Worm (Caenorhabditis elegans) whole organism, L2 larva: Measurements from ENCODE around the gene W05B10.4.
A peak's percentile ranks its signal among the peaks of the same experiment; 100 is the strongest.

ENCODE experiments used
- C34F6.9 ChIP-seq: fragments of 150-350 bp; optimal IDR thresholded peaks from 2 replicates; lab custom pipeline; 2014; ENCODE audit warnings: missing biosample characterization, missing genetic modification characterization
- F13H6.1 ChIP-seq: sonication (generic microtip); optimal IDR thresholded peaks from 2 replicates; lab custom pipeline; 2016; ENCODE audit warnings: missing genetic modification characterization, missing compliant biosample characterization
- R02D3.7 ChIP-seq: fragments of 150-350 bp; optimal IDR thresholded peaks from 2 replicates; lab custom pipeline; 2014; ENCODE audit warnings: missing biosample characterization, missing genetic modification characterization
- Y55F3AM.14 ChIP-seq: fragments of 200-800 bp; sonication (Bioruptor generic); optimal IDR thresholded peaks from 2 replicates; lab custom pipeline; 2018; ENCODE audit warnings: mild to moderate bottlenecking, missing genetic modification characterization, missing compliant biosample characterization
- ama-1 ChIP-seq: fragments of 150-350 bp; optimal IDR thresholded peaks from 2 replicates; lab custom pipeline; 2018; ENCODE audit warnings: inconsistent platforms
- ceh-82 ChIP-seq: fragments of 150-350 bp; optimal IDR thresholded peaks from 2 replicates; lab custom pipeline; 2014; ENCODE audit warnings: missing biosample characterization, missing genetic modification characterization
- crh-2 ChIP-seq: sonication (generic microtip); optimal IDR thresholded peaks from 2 replicates; lab custom pipeline; 2017; ENCODE audit warnings: missing biosample characterization, missing genetic modification characterization
- egl-27 ChIP-seq: sonication (generic microtip); optimal IDR thresholded peaks from 3 replicates; lab custom pipeline; 2017; ENCODE audit warnings: missing biosample characterization, missing genetic modification reagents, missing genetic modification characterization
- elt-1 ChIP-seq: fragments of 150-350 bp; optimal IDR thresholded peaks from 2 replicates; lab custom pipeline; 2014; ENCODE audit warnings: missing biosample characterization, missing genetic modification characterization
- gmeb-1 ChIP-seq: fragments of 150-350 bp; optimal IDR thresholded peaks from 2 replicates; lab custom pipeline; 2014; ENCODE audit warnings: missing biosample characterization, missing genetic modification characterization
- lin-11 ChIP-seq: fragments of 150-350 bp; sonication (generic microtip); optimal IDR thresholded peaks from 2 replicates; lab custom pipeline; 2014; ENCODE audit warnings: missing biosample characterization, missing genetic modification characterization, inconsistent platforms, mixed read lengths
- lin-13 ChIP-seq: fragments of 150-350 bp; optimal IDR thresholded peaks from 2 replicates; lab custom pipeline; 2014; ENCODE audit warnings: missing biosample characterization, missing genetic modification reagents, missing genetic modification characterization
- lsy-2 ChIP-seq, 2 experiments: fragments of 150-350 bp in 1 of 2; sonication (generic microtip) in 1 of 2; optimal IDR thresholded peaks; 2 replicates each; lab custom pipeline; 2014 to 2017; ENCODE audit warnings: missing biosample characterization in 2 of 2, missing genetic modification characterization in 2 of 2
- mab-5 ChIP-seq: fragments of 150-350 bp; optimal IDR thresholded peaks from 2 replicates; lab custom pipeline; 2014; ENCODE audit warnings: missing biosample characterization, missing genetic modification characterization
- mbf-1 ChIP-seq: sonication (generic microtip); optimal IDR thresholded peaks from 2 replicates; lab custom pipeline; 2017; ENCODE audit warnings: missing biosample characterization, missing genetic modification characterization
- mdl-1 ChIP-seq, 2 experiments: fragments of 150-350 bp in 1 of 2; sonication (generic microtip) in 1 of 2; optimal IDR thresholded peaks; 2 replicates each; lab custom pipeline; 2017; ENCODE audit warnings: missing biosample characterization in 2 of 2, missing genetic modification characterization in 2 of 2
- nhr-11 ChIP-seq: fragments of 150-350 bp; optimal IDR thresholded peaks from 2 replicates; lab custom pipeline; 2014; ENCODE audit warnings: missing biosample characterization, missing genetic modification characterization
- nhr-12 ChIP-seq: fragments of 150-350 bp; optimal IDR thresholded peaks from 2 replicates; lab custom pipeline; 2014; ENCODE audit warnings: missing biosample characterization, missing genetic modification characterization
- nhr-21 ChIP-seq: fragments of 150-350 bp; optimal IDR thresholded peaks from 2 replicates; lab custom pipeline; 2014; ENCODE audit warnings: missing biosample characterization, missing genetic modification characterization
- nhr-23 ChIP-seq: fragments of 150-350 bp; optimal IDR thresholded peaks from 2 replicates; lab custom pipeline; 2014; ENCODE audit warnings: missing biosample characterization, missing genetic modification reagents, missing genetic modification characterization
- nhr-237 ChIP-seq: fragments of 150-350 bp; optimal IDR thresholded peaks from 2 replicates; lab custom pipeline; 2014; ENCODE audit warnings: missing biosample characterization, missing genetic modification characterization
- nhr-25 ChIP-seq: fragments of 150-350 bp; sonication (generic microtip); optimal IDR thresholded peaks from 3 replicates; lab custom pipeline; 2014; ENCODE audit warnings: missing biosample characterization, missing genetic modification characterization
- nhr-6 ChIP-seq: fragments of 150-350 bp; optimal IDR thresholded peaks from 2 replicates; lab custom pipeline; 2014; ENCODE audit warnings: missing biosample characterization, missing genetic modification characterization
- nhr-77 ChIP-seq: fragments of 150-350 bp; optimal IDR thresholded peaks from 2 replicates; lab custom pipeline; 2014; ENCODE audit warnings: missing biosample characterization, missing genetic modification characterization
- peb-1 ChIP-seq: fragments of 150-350 bp; optimal IDR thresholded peaks from 2 replicates; lab custom pipeline; 2014; ENCODE audit warnings: missing biosample characterization, missing genetic modification characterization
- sem-4 ChIP-seq: fragments of 150-350 bp; optimal IDR thresholded peaks from 2 replicates; lab custom pipeline; 2014; ENCODE audit warnings: missing biosample characterization, missing genetic modification reagents, missing genetic modification characterization
- skn-1 ChIP-seq: sonication (generic microtip); optimal IDR thresholded peaks from 2 replicates; lab custom pipeline; 2017; ENCODE audit warnings: missing biosample characterization, missing genetic modification characterization
- sma-3 ChIP-seq: sonication (generic microtip); optimal IDR thresholded peaks from 2 replicates; lab custom pipeline; 2016; ENCODE audit warnings: missing genetic modification reagents, missing genetic modification characterization, missing compliant biosample characterization
- sma-9 ChIP-seq, 2 experiments: fragments of 150-350 bp in 1 of 2; sonication (generic microtip) in 1 of 2; optimal IDR thresholded peaks; 2 replicates each; lab custom pipeline; 2014 to 2016; ENCODE audit warnings: missing genetic modification characterization in 2 of 2, mild to moderate bottlenecking in 1 of 2, missing biosample characterization in 1 of 2, missing compliant biosample characterization in 1 of 2, missing genetic modification reagents in 1 of 2, moderate library complexity in 1 of 2
- snpc-4 ChIP-seq: fragments of 150-350 bp; optimal IDR thresholded peaks from 2 replicates; lab custom pipeline; 2014; ENCODE audit warnings: missing biosample characterization, missing genetic modification characterization
- unc-39 ChIP-seq: fragments of 150-350 bp; optimal IDR thresholded peaks from 2 replicates; lab custom pipeline; 2014; ENCODE audit warnings: missing biosample characterization, missing genetic modification characterization
- unc-62 ChIP-seq: fragments of 150-350 bp; optimal IDR thresholded peaks from 2 replicates; lab custom pipeline; 2014; ENCODE audit warnings: missing biosample characterization, missing genetic modification reagents, missing genetic modification characterization
- zag-1 ChIP-seq: fragments of 150-350 bp; optimal IDR thresholded peaks from 2 replicates; lab custom pipeline; 2014; ENCODE audit warnings: missing biosample characterization, missing genetic modification characterization
- ztf-1 ChIP-seq: fragments of 200-800 bp; sonication (Bioruptor generic); conservative IDR thresholded peaks from 2 replicates; pipeline ENCODE4 v1.3.6; 2022; ENCODE audit warnings: missing genetic modification characterization, missing compliant biosample characterization
- ztf-11 ChIP-seq: sonication (generic microtip); optimal IDR thresholded peaks from 2 replicates; lab custom pipeline; 2017; ENCODE audit warnings: missing biosample characterization, missing genetic modification characterization
- ztf-4 ChIP-seq: fragments of 150-350 bp; optimal IDR thresholded peaks from 2 replicates; lab custom pipeline; 2014; ENCODE audit warnings: missing biosample characterization, missing genetic modification characterization

The W05B10.4 gene

ce11 chrV:12701613-12702012 lies 33.6 kb downstream of the W05B10.4 start:
- TF ChIP-seq crh-2 (tag; lab: Kevin White, UChicago) = peak; percentile 47
- TF ChIP-seq nhr-77 (tag; lab: Kevin White, UChicago) = no peak
- peak; percentile 48 for TF ChIP-seq zag-1 (tag; lab: Kevin White, UChicago)

DNA sequence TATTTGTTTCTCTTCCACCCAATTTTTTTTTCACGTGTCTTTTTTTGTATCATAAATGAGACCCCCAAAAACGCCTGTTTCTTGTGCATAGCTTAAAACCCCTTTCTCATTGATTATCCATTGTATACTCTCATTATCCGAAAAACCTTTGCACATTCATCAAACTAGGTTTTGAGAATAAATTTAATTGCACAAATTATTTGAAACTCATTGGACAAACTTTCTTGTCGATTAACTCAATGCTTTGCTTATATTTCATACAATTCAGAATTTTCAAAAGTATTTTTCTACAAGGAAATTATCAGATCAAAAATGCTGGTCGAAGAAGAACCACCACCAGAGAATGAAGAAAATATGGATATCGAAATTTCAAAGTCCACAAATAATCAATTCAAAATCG lies 36.1 kb downstream of the W05B10.4 start, which contains the start of gene R11D1.1:
Gene R11D1.1, plus strand, starts transcription at position 301 of the 400 bp plus-strand sequence.
- TF ChIP-seq R02D3.7 (tag; lab: Kevin White, UChicago) (no peak), nhr-77 (tag; lab: Kevin White, UChicago) (no peak), nhr-25 (tag; lab: Kevin White, UChicago) (no peak), nhr-237 (tag; lab: Kevin White, UChicago) (no peak), nhr-21 (tag; lab: Kevin White, UChicago) (no peak), ama-1 (lab: Kevin White, UChicago) (no peak), lin-13 (no peak), gmeb-1 (no peak), skn-1 (tag; lab: Kevin White, UChicago) (no peak), sem-4 (no peak), unc-62 (no peak), mab-5 (tag; lab: Kevin White, UChicago) (no peak), snpc-4 (no peak), crh-2 (tag; lab: Kevin White, UChicago) (no peak), nhr-23 (tag; lab: Kevin White, UChicago) (no peak), zag-1 (tag; lab: Kevin White, UChicago) (no peak), F13H6.1 (tag; lab: Kevin White, UChicago) (no peak), elt-1 (tag; lab: Kevin White, UChicago) (no peak)
- TF ChIP-seq, all 48 proteins: peak for 0

- TF ChIP-seq mdl-1 (tag; optimal IDR thresholded peaks at IDR 0.05; lab: Kevin White, UChicago) (no peak), mab-5 (tag; lab: Kevin White, UChicago) (no peak), skn-1 (tag; lab: Kevin White, UChicago) (no peak)
Measured at ce11 chrV:12706511-12706910, 38.5 kb downstream of the W05B10.4 start.

DNA sequence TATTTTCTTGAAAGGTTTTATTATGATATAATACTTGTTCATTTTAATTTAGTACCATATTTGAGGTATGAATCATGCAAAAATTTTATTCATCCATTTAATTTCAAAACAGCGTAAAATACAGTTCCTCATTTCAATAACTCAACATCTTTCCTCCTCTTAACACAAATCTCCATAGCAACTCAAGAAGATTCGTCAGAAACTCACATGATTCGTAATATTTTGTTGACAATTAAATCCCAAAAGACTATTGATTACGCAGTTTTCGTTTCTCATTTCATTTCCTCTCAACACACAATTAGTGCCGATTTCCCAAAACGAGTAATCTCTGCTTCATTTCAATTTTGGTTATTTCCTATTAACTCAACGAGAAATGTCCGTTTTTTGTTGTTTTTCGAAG lies 40.3 kb downstream of the W05B10.4 start, which contains the start of gene R11D1.2:
Gene R11D1.2, plus strand, starts transcription at position 301 of the 400 bp plus-strand sequence.
- TF ChIP-seq sma-9 (GFP tag; optimal IDR thresholded peaks at IDR 0.05; lab: Kevin White, UChicago) (no peak), sma-9 (tag; optimal IDR thresholded peaks at IDR 0.05; lab: Kevin White, UChicago) (no peak), nhr-23 (tag; lab: Kevin White, UChicago) (no peak), ztf-1 (GFP tag; lab: Robert Waterston, UW) (no peak)

DNA sequence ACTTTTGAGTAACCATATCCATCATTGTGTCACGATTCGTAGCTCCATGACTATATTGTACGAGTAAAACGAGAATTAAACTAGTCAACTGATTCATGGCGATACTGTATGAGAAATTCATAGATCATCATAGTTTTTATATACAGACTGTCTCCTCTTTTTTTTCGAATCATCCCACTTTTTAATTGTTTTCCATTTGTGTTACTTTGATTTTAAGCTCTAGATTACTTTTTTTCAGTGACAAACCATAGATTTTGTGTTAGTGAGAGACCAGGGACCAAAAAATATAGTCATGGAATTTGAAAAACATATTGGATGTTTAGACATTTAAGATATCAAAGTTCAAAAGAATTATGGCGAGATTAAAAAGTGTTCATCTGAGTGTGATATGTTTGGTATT lies 44.0 kb downstream of the W05B10.4 start, which contains the start of gene R11D1.3:
Gene R11D1.3, minus strand, starts transcription at position 101 of the 400 bp plus-strand sequence.
- no peak for TF ChIP-seq C34F6.9 (tag; lab: Kevin White, UChicago)
- TF ChIP-seq unc-39 (tag; lab: Kevin White, UChicago) = no peak
- TF ChIP-seq nhr-12 (tag; lab: Kevin White, UChicago) = no peak
- TF ChIP-seq lsy-2 (tag; optimal IDR thresholded peaks at IDR 0.05; lab: Kevin White, UChicago) = no peak
- no peak for TF ChIP-seq sma-3 (GFP tag; lab: Kevin White, UChicago)
- no peak for TF ChIP-seq ztf-4
- no peak for TF ChIP-seq ceh-82
- no peak for TF ChIP-seq ztf-11 (tag; lab: Kevin White, UChicago)
- no peak for TF ChIP-seq mbf-1 (tag; lab: Kevin White, UChicago)
- TF ChIP-seq egl-27 (tag; lab: Kevin White, UChicago) = no peak
- TF ChIP-seq F13H6.1 (tag; lab: Kevin White, UChicago) = no peak
- no peak for TF ChIP-seq lin-13
- no peak for TF ChIP-seq zag-1 (tag; lab: Kevin White, UChicago)
- no peak for TF ChIP-seq nhr-6
- no peak for TF ChIP-seq nhr-11 (tag; lab: Kevin White, UChicago)
- TF ChIP-seq snpc-4 = no peak
- no peak for TF ChIP-seq lin-11
- TF ChIP-seq Y55F3AM.14 (GFP tag; lab: Kevin White, UChicago) = no peak
- no peak for TF ChIP-seq peb-1 (tag; lab: Kevin White, UChicago)
